3 worm cellular contexts compared by ENCODE assay signal in genomic region chrIV:14460673-14461240, ce11.
TF ChIP-seq lines count a peak whose summit lies in the region.
"Not testable (repeated sequence)": the region's sequence is repeated elsewhere in the genome, so short reads cannot be mapped to it uniquely, and the experiment has no call there.

No protein-coding gene starts in this region.

TF ChIP-seq in whole organism, L4 larva, 104 proteins besides CTCF, POLR2A, EP300 and RAD21:
- TF ChIP-seq snpc-1.2 (GFP tag; IDR thresholded peaks at IDR 0.05; lab: Robert Waterston, UW): peak; percentile 96
- TF ChIP-seq daf-16 (GFP tag; optimal IDR thresholded peaks at IDR 0.05; lab: Kevin White, UChicago): not testable (repeated sequence)
- TF ChIP-seq daf-16 (tag; optimal IDR thresholded peaks at IDR 0.05; lab: Kevin White, UChicago): peak; percentile 1
- TF ChIP-seq mdt-29 (GFP tag; IDR thresholded peaks at IDR 0.05; lab: Robert Waterston, UW): 0 out of 2 replicates have a peak, but pooled peaks have one; percentile 41
- 0 out of 2 replicates have a peak, but pooled peaks have one; percentile 9 for TF ChIP-seq arid-1 (GFP tag; conservative IDR thresholded peaks at IDR 0.05; lab: Robert Waterston, UW)
- TF ChIP-seq F49E8.2 (tag; optimal IDR thresholded peaks at IDR 0.05; lab: Kevin White, UChicago; ENCODE audit: borderline replicate concordance): peak; percentile 73
- TF ChIP-seq lin-38 (GFP tag; IDR thresholded peaks at IDR 0.05; lab: Robert Waterston, UW): 0 out of 2 replicates have a peak, but pooled peaks have one; percentile 18
TF ChIP-seq in whole organism, L4 larva: peak in this region for 6; not testable (repeated sequence) for 98.

TF ChIP-seq in whole organism, mixed stage, embryonic, 35 proteins besides CTCF, POLR2A, EP300 and RAD21:
- TF ChIP-seq zip-8 (tag; optimal IDR thresholded peaks at IDR 0.05; lab: Kevin White, UChicago): peak; percentile 11

TF ChIP-seq in whole organism, young adult, 124 proteins besides CTCF, POLR2A, EP300 and RAD21:
- TF ChIP-seq pbrm-1 (GFP tag; IDR thresholded peaks at IDR 0.05; lab: Robert Waterston, UW): peak; percentile 92
- peak; percentile 44; the same call in 1 of the 2 replicates for TF ChIP-seq dox-1 (GFP tag; IDR thresholded peaks at IDR 0.05; lab: Robert Waterston, UW)
- peak; percentile 55 for TF ChIP-seq snpc-4 (GFP tag; optimal IDR thresholded peaks at IDR 0.05; lab: Kevin White, UChicago)
- peak; percentile 52 to 91 (median 66) for TF ChIP-seq snpc-4 (tag; optimal IDR thresholded peaks at IDR 0.05; lab: Kevin White, UChicago)
- TF ChIP-seq hmg-1.2 (GFP tag; IDR thresholded peaks at IDR 0.05; lab: Robert Waterston, UW): peak; percentile 44
- TF ChIP-seq mcd-1 (GFP tag; IDR thresholded peaks at IDR 0.05; lab: Robert Waterston, UW): 0 out of 2 replicates have a peak, but pooled peaks have one; percentile 31
- peak; percentile 33 for TF ChIP-seq tbp1 (GFP tag; optimal IDR thresholded peaks at IDR 0.05; lab: Kevin White, UChicago)
- peak; percentile 24; the same call in 1 of the 2 replicates for TF ChIP-seq D2030.7 (GFP tag; IDR thresholded peaks at IDR 0.05; lab: Robert Waterston, UW)
- TF ChIP-seq snpc-1.1 (tag; optimal IDR thresholded peaks at IDR 0.05; lab: Kevin White, UChicago; ENCODE audit: insufficient read depth): peak; percentile 11
- peak; percentile 48 for TF ChIP-seq lin-54 (GFP tag; optimal IDR thresholded peaks at IDR 0.05; lab: Kevin White, UChicago)
- TF ChIP-seq F49E8.2 (tag; optimal IDR thresholded peaks at IDR 0.05; lab: Kevin White, UChicago; ENCODE audit: insufficient read depth): peak; percentile 56
- 0 out of 2 replicates have a peak, but pooled peaks have one; percentile 22 for TF ChIP-seq hsf-1 (GFP tag; IDR thresholded peaks at IDR 0.05; lab: Robert Waterston, UW)
- peak; percentile 97 for TF ChIP-seq attf-6 (GFP tag; IDR thresholded peaks at IDR 0.05; lab: Robert Waterston, UW)
- peak; percentile 53 for TF ChIP-seq madf-6 (GFP tag; IDR thresholded peaks at IDR 0.05; lab: Robert Waterston, UW)
